2 fruit fly cellular contexts compared by ENCODE assay signal in genomic region chr3R:12210260-12210659, dm6.
TF ChIP-seq lines count a peak whose summit lies in the region.

Gene CG4830 (minus strand): TSS chr3R:12210360.

- TF ChIP-seq CTCF in whole organism, embryonic (GFP tag; optimal IDR thresholded peaks at IDR 0.05; lab: Kevin White, UChicago), result no peak

TF ChIP-seq in whole organism, embryonic, 481 proteins besides CTCF, POLR2A, EP300 and RAD21:
- TF ChIP-seq mirr (GFP tag; optimal IDR thresholded peaks at IDR 0.05; lab: Kevin White, UChicago) (peak; percentile 28), bcd (GFP tag; optimal IDR thresholded peaks at IDR 0.05; lab: Kevin White, UChicago) (no peak)

TF ChIP-seq in whole organism, prepupa, 60 proteins besides CTCF, POLR2A, EP300 and RAD21:
- TF ChIP-seq CG3919 (GFP tag; optimal IDR thresholded peaks at IDR 0.05; lab: Kevin White, UChicago) (no peak), CG6792 (GFP tag; optimal IDR thresholded peaks at IDR 0.05; lab: Kevin White, UChicago) (no peak), lz (GFP tag; optimal IDR thresholded peaks at IDR 0.05; lab: Kevin White, UChicago) (no peak), svp (GFP tag; lab: Kevin White, UChicago) (peak; percentile 41)
